Fruit fly (Drosophila melanogaster): ENCODE measurements around the gene CG43925.
A peak's percentile ranks its signal among the peaks of the same experiment; 100 is the strongest.

CG43925 gene

dm6 chr2L:13203437-13204137 lies 27.4 kb downstream of the CG43925 start, which contains the start of gene Pect:
TSS of gene Pect (plus strand) at chr2L:13203762.
- TF ChIP-seq kay (GFP tag; ENCODE audit: borderline replicate concordance) (no peak), toe (GFP tag; optimal IDR thresholded peaks at IDR 0.05) (no peak), CG1620 (GFP tag; optimal IDR thresholded peaks at IDR 0.05) (peak; percentile 37), CG11617 (GFP tag; optimal IDR thresholded peaks at IDR 0.05) (peak; percentile 37), Crg-1 (GFP tag; optimal IDR thresholded peaks at IDR 0.05) (peak; percentile 35), Mnt (GFP tag; optimal IDR thresholded peaks at IDR 0.05) (peak; percentile 93), bab1 (GFP tag; optimal IDR thresholded peaks at IDR 0.05) (peak; percentile 12), CG14711 (tag; optimal IDR thresholded peaks at IDR 0.05) (no peak), Clk (GFP tag; optimal IDR thresholded peaks at IDR 0.05) (no peak), CG7101 (tag; optimal IDR thresholded peaks at IDR 0.05) (peak; percentile 81), cic (GFP tag; optimal IDR thresholded peaks at IDR 0.05) (peak; percentile 93), CG7045 (GFP tag; optimal IDR thresholded peaks at IDR 0.05) (no peak), ovo (GFP tag; optimal IDR thresholded peaks at IDR 0.05) (no peak), CG12768 (GFP tag; optimal IDR thresholded peaks at IDR 0.05) (peak; percentile 43), CG5204 (GFP tag; optimal IDR thresholded peaks at IDR 0.05) (no peak), cnc (optimal IDR thresholded peaks at IDR 0.05) (no peak), Hr96 (GFP tag; optimal IDR thresholded peaks at IDR 0.05) (no peak), tj (GFP tag; optimal IDR thresholded peaks at IDR 0.05) (peak; percentile 44), CG33017 (tag; optimal IDR thresholded peaks at IDR 0.05) (peak; percentile 74), pad (GFP tag; optimal IDR thresholded peaks at IDR 0.05) (no peak)

- no peak for TF ChIP-seq kay (GFP tag; ENCODE audit: borderline replicate concordance)
- no peak for TF ChIP-seq Crg-1 (GFP tag; optimal IDR thresholded peaks at IDR 0.05)
- peak; percentile 70 for TF ChIP-seq ovo (GFP tag; optimal IDR thresholded peaks at IDR 0.05)
- no peak for TF ChIP-seq Mnt (GFP tag; optimal IDR thresholded peaks at IDR 0.05)
Measured at dm6 chr2L:13204151-13204550, 27.9 kb downstream of the CG43925 start.

dm6 chr2L:13205256-13205655 lies 29.0 kb downstream of the CG43925 start:
- TF ChIP-seq CG12768 (GFP tag; optimal IDR thresholded peaks at IDR 0.05) (peak; percentile 64), CG5204 (GFP tag; optimal IDR thresholded peaks at IDR 0.05) (no peak), bab1 (GFP tag; optimal IDR thresholded peaks at IDR 0.05) (no peak), Hr96 (GFP tag; optimal IDR thresholded peaks at IDR 0.05) (no peak), pad (GFP tag; optimal IDR thresholded peaks at IDR 0.05) (peak; percentile 22), Clk (GFP tag; optimal IDR thresholded peaks at IDR 0.05) (no peak), CG7045 (GFP tag; optimal IDR thresholded peaks at IDR 0.05) (peak; percentile 57), CG7101 (tag; optimal IDR thresholded peaks at IDR 0.05) (no peak), CG33017 (tag; optimal IDR thresholded peaks at IDR 0.05) (peak; percentile 30), CG1620 (GFP tag; optimal IDR thresholded peaks at IDR 0.05) (peak; percentile 40), ovo (GFP tag; optimal IDR thresholded peaks at IDR 0.05) (no peak), toe (GFP tag; optimal IDR thresholded peaks at IDR 0.05) (no peak), cic (GFP tag; optimal IDR thresholded peaks at IDR 0.05) (peak; percentile 54), tj (GFP tag; optimal IDR thresholded peaks at IDR 0.05) (peak; percentile 48), kay (GFP tag; ENCODE audit: borderline replicate concordance) (no peak), cnc (optimal IDR thresholded peaks at IDR 0.05) (no peak), CG11617 (GFP tag; optimal IDR thresholded peaks at IDR 0.05) (peak; percentile 15), CG14711 (tag; optimal IDR thresholded peaks at IDR 0.05) (peak; percentile 36), Crg-1 (GFP tag; optimal IDR thresholded peaks at IDR 0.05) (peak; percentile 31), Mnt (GFP tag; optimal IDR thresholded peaks at IDR 0.05) (peak; percentile 72)

dm6 chr2L:13206077-13206668 lies 29.9 kb downstream of the CG43925 start:
- TF ChIP-seq tj (GFP tag; optimal IDR thresholded peaks at IDR 0.05) (peak; percentile 30), Crg-1 (GFP tag; optimal IDR thresholded peaks at IDR 0.05) (peak; percentile 40), Mnt (GFP tag; optimal IDR thresholded peaks at IDR 0.05) (peak; percentile 63), CG11617 (GFP tag; optimal IDR thresholded peaks at IDR 0.05) (peak; percentile 22), ovo (GFP tag; optimal IDR thresholded peaks at IDR 0.05) (no peak), pad (GFP tag; optimal IDR thresholded peaks at IDR 0.05) (peak; percentile 72), CG5204 (GFP tag; optimal IDR thresholded peaks at IDR 0.05) (no peak), CG12768 (GFP tag; optimal IDR thresholded peaks at IDR 0.05) (peak; percentile 93), CG14711 (tag; optimal IDR thresholded peaks at IDR 0.05) (peak; percentile 43), Hr96 (GFP tag; optimal IDR thresholded peaks at IDR 0.05) (no peak), CG7045 (GFP tag; optimal IDR thresholded peaks at IDR 0.05) (peak; percentile 79), cnc (optimal IDR thresholded peaks at IDR 0.05) (no peak), cic (GFP tag; optimal IDR thresholded peaks at IDR 0.05) (peak; percentile 99), CG1620 (GFP tag; optimal IDR thresholded peaks at IDR 0.05) (peak; percentile 41), CG33017 (tag; optimal IDR thresholded peaks at IDR 0.05) (peak; percentile 78), kay (GFP tag; ENCODE audit: borderline replicate concordance) (no peak), Clk (GFP tag; optimal IDR thresholded peaks at IDR 0.05) (no peak), CG7101 (tag; optimal IDR thresholded peaks at IDR 0.05) (peak; percentile 51), bab1 (GFP tag; optimal IDR thresholded peaks at IDR 0.05) (peak; percentile 23), toe (GFP tag; optimal IDR thresholded peaks at IDR 0.05) (peak; percentile 1)

- TF ChIP-seq ovo (GFP tag; optimal IDR thresholded peaks at IDR 0.05) (peak; percentile 39), cic (GFP tag; optimal IDR thresholded peaks at IDR 0.05) (peak; percentile 64), CG7101 (tag; optimal IDR thresholded peaks at IDR 0.05) (peak; percentile 23), cnc (optimal IDR thresholded peaks at IDR 0.05) (no peak), tj (GFP tag; optimal IDR thresholded peaks at IDR 0.05) (peak; percentile 91), bab1 (GFP tag; optimal IDR thresholded peaks at IDR 0.05) (no peak), CG12768 (GFP tag; optimal IDR thresholded peaks at IDR 0.05) (peak; percentile 9), Crg-1 (GFP tag; optimal IDR thresholded peaks at IDR 0.05) (no peak), kay (GFP tag; ENCODE audit: borderline replicate concordance) (peak; percentile 98), Mnt (GFP tag; optimal IDR thresholded peaks at IDR 0.05) (peak; percentile 79), CG7045 (GFP tag; optimal IDR thresholded peaks at IDR 0.05) (peak; percentile 45), CG5204 (GFP tag; optimal IDR thresholded peaks at IDR 0.05) (no peak)
Measured at dm6 chr2L:13206857-13207463, 30.7 kb downstream of the CG43925 start.

Measured in whole organism, adult.